Worm (Caenorhabditis elegans) whole organism, L4 larva: ENCODE data around the gene cyp-13B2.

Experiments
- Y105C5A.15 ChIP-seq: fragments of 200-800 bp; sonication (Bioruptor generic); IDR thresholded peaks from 2 replicates; pipeline ENCODE4 v1.3.6; 2022; ENCODE audit warnings: missing genetic modification characterization, missing compliant biosample characterization
- fkh-10 ChIP-seq: fragments of 150-350 bp; optimal IDR thresholded peaks from 2 replicates; lab custom pipeline; 2014; ENCODE audit warnings: missing biosample characterization, missing genetic modification reagents, missing genetic modification characterization
- fos-1 ChIP-seq: fragments of 150-350 bp; optimal IDR thresholded peaks from 2 replicates; lab custom pipeline; 2014; ENCODE audit warnings: missing biosample characterization, missing genetic modification characterization
- lin-39 ChIP-seq: fragments of 150-350 bp; optimal IDR thresholded peaks from 2 replicates; lab custom pipeline; 2014; ENCODE audit warnings: missing biosample characterization, missing genetic modification reagents, missing genetic modification characterization
- lsy-2 ChIP-seq, 2 experiments: fragments of 150-350 bp in 1 of 2; sonication (generic microtip) in 1 of 2; optimal IDR thresholded peaks; 2 replicates each; lab custom pipeline; 2014 to 2017; ENCODE audit warnings: missing biosample characterization in 2 of 2, missing genetic modification characterization in 2 of 2
- nhr-76 ChIP-seq: fragments of 150-350 bp; optimal IDR thresholded peaks from 2 replicates; lab custom pipeline; 2014; ENCODE audit warnings: missing biosample characterization, missing genetic modification characterization
- nhr-77 ChIP-seq: fragments of 150-350 bp; optimal IDR thresholded peaks from 2 replicates; lab custom pipeline; 2014; ENCODE audit warnings: missing biosample characterization, missing genetic modification characterization
- pha-4 ChIP-seq, 2 experiments: fragments of 150-350 bp in 1 of 2; fragments of 200-800 bp in 1 of 2; sonication (Bioruptor generic) in 1 of 2; IDR thresholded peaks in 1 of 2; optimal IDR thresholded peaks in 1 of 2; 2 replicates each; pipeline versions ENCODE4 v1.3.6 to Lab custom; 2014 to 2022; ENCODE audit warnings: missing genetic modification characterization in 2 of 2, missing genetic modification reagents in 2 of 2, missing biosample characterization in 1 of 2, missing compliant biosample characterization in 1 of 2

DNA sequence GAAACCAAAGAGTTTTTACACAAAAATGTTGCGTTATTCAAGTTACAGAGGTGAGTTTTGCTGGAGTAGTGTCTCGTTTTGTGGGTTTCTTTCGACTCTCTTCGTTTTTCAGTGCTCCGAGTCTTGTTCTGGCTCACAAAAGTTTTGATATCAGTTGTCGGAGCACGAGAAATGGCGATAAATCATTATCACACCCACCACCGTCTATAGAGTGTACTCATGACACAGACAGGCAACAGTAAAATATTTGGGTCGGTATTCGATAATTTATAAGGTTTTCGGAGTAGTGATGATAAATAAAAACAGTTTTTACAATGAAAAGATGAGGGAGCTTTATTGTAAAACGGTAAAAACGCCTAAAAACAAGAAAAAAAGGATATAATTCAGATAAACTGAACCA, 17.4 kb upstream of the cyp-13B2 start, which contains the start of gene ceh-37:
- TF ChIP-seq fos-1 (tag; lab: Kevin White, UChicago) = no peak
- TF ChIP-seq nhr-76 (tag; lab: Kevin White, UChicago) = no peak
- TF ChIP-seq pha-4 (GFP tag; IDR thresholded peaks at IDR 0.05; lab: Robert Waterston, UW) = no peak
- no peak for TF ChIP-seq pha-4 (tag; optimal IDR thresholded peaks at IDR 0.05; lab: Kevin White, UChicago)
- no peak for TF ChIP-seq nhr-77
- TF ChIP-seq fkh-10 = no peak
- TF ChIP-seq lin-39 (tag; lab: Kevin White, UChicago) = no peak
- no peak for TF ChIP-seq Y105C5A.15
- TF ChIP-seq lsy-2 (tag; optimal IDR thresholded peaks at IDR 0.05; lab: Kevin White, UChicago) = no peak
